Worm (Caenorhabditis elegans): ENCODE data around the gene clec-135.

ce11 chrII:4288572-4288971 is 30.0 kb upstream of the clec-135 start:
- no peak for TF ChIP-seq ceh-19 (GFP tag; optimal IDR thresholded peaks at IDR 0.05)
- TF ChIP-seq dmd-4 (tag; optimal IDR thresholded peaks at IDR 0.05; ENCODE audit: borderline replicate concordance) = no peak
- peak; percentile 50 for TF ChIP-seq elt-2 (tag; optimal IDR thresholded peaks at IDR 0.05)
- no peak for TF ChIP-seq ceh-2 (tag; optimal IDR thresholded peaks at IDR 0.05)
- no peak for TF ChIP-seq pros-1 (tag; optimal IDR thresholded peaks at IDR 0.05)
- TF ChIP-seq unc-86 (tag; optimal IDR thresholded peaks at IDR 0.05) = no peak
- no peak for TF ChIP-seq ceh-45 (GFP tag; IDR thresholded peaks at IDR 0.05)
- TF ChIP-seq K02D7.2 (tag; optimal IDR thresholded peaks at IDR 0.05) = no peak
